Fruit fly (Drosophila melanogaster) whole organism, prepupa: ENCODE results near the gene bb8.

Experiments used
- Blimp-1 ChIP-seq: fragments of 200-800 bp; sonication (Bioruptor generic); optimal IDR thresholded peaks from 3 replicates; lab custom pipeline; 2017; ENCODE audit warnings: missing biosample characterization, missing genetic modification characterization, mild to moderate bottlenecking, moderate library complexity, missing genetic modification reagents
- CG10669 ChIP-seq: fragments of 200-800 bp; sonication (Bioruptor generic); optimal IDR thresholded peaks from 3 replicates; lab custom pipeline; 2018; ENCODE audit warnings: missing biosample characterization, mild to moderate bottlenecking, missing genetic modification characterization, moderate library complexity
- CG11762 ChIP-seq: fragments of 200-800 bp; sonication (Bioruptor generic); optimal IDR thresholded peaks from 3 replicates; lab custom pipeline; 2016; ENCODE audit warnings: missing biosample characterization, missing genetic modification characterization; ENCODE audit not compliant: insufficient read depth
- CG1621 ChIP-seq: fragments of 200-800 bp; sonication (Bioruptor generic); optimal IDR thresholded peaks from 3 replicates; lab custom pipeline; 2018; ENCODE audit warnings: missing biosample characterization, mild to moderate bottlenecking, missing genetic modification characterization
- CG16779 ChIP-seq: fragments of 200-800 bp; sonication (Bioruptor generic); optimal IDR thresholded peaks from 3 replicates; lab custom pipeline; 2017; ENCODE audit warnings: missing biosample characterization, mild to moderate bottlenecking, missing genetic modification characterization
- CG3032 ChIP-seq: fragments of 200-800 bp; optimal IDR thresholded peaks from 2 replicates; lab custom pipeline; 2019; ENCODE audit warnings: missing biosample characterization, mild to moderate bottlenecking, missing genetic modification characterization, moderate library complexity
- CG31627 ChIP-seq: fragments of 200-800 bp; sonication (Bioruptor generic); optimal IDR thresholded peaks from 3 replicates; lab custom pipeline; 2016; ENCODE audit warnings: missing biosample characterization, missing genetic modification characterization
- CG32006 ChIP-seq: fragments of 200-800 bp; sonication (Bioruptor generic); optimal IDR thresholded peaks from 3 replicates; lab custom pipeline; 2017; ENCODE audit warnings: missing biosample characterization, mild to moderate bottlenecking, missing genetic modification characterization
- CG3919 ChIP-seq: fragments of 200-800 bp; sonication (Bioruptor generic); optimal IDR thresholded peaks from 3 replicates; lab custom pipeline; 2016; ENCODE audit warnings: missing biosample characterization, missing genetic modification characterization
- CG4318 ChIP-seq: fragments of 200-800 bp; sonication (Bioruptor generic); optimal IDR thresholded peaks from 3 replicates; lab custom pipeline; 2017; ENCODE audit warnings: missing biosample characterization, mild to moderate bottlenecking, missing genetic modification characterization
- CG6163 ChIP-seq: fragments of 200-800 bp; sonication (Bioruptor generic); IDR thresholded peaks from 3 replicates; pipeline ENCODE4 v1.3.6; 2022; ENCODE audit warnings: missing biosample characterization, missing genetic modification characterization
- CG6276 ChIP-seq: fragments of 200-800 bp; sonication (Bioruptor generic); optimal IDR thresholded peaks from 2 replicates; lab custom pipeline; 2017; ENCODE audit warnings: missing biosample characterization, mild to moderate bottlenecking, missing genetic modification characterization
- CG6792 ChIP-seq: fragments of 200-800 bp; sonication (Bioruptor generic); optimal IDR thresholded peaks from 3 replicates; lab custom pipeline; 2016; ENCODE audit warnings: missing biosample characterization, missing genetic modification characterization
- CG6808 ChIP-seq: fragments of 200-800 bp; sonication (Bioruptor generic); optimal IDR thresholded peaks from 3 replicates; lab custom pipeline; 2017; ENCODE audit warnings: missing biosample characterization, missing genetic modification characterization, mild to moderate bottlenecking, moderate library complexity, missing genetic modification reagents
- CG6854 ChIP-seq: fragments of 200-800 bp; sonication (Bioruptor generic); optimal IDR thresholded peaks from 2 replicates; lab custom pipeline; 2017; ENCODE audit warnings: missing biosample characterization, mild to moderate bottlenecking, missing genetic modification characterization
- CG7368 ChIP-seq: fragments of 200-800 bp; sonication (Bioruptor generic); optimal IDR thresholded peaks from 3 replicates; lab custom pipeline; 2016; ENCODE audit warnings: missing biosample characterization, missing genetic modification characterization
- CG8632 ChIP-seq: fragments of 200-800 bp; sonication (Bioruptor generic); optimal IDR thresholded peaks from 3 replicates; lab custom pipeline; 2016; ENCODE audit warnings: missing biosample characterization, missing genetic modification characterization
- CG9139 ChIP-seq: fragments of 200-800 bp; sonication (Bioruptor generic); optimal IDR thresholded peaks from 3 replicates; lab custom pipeline; 2017; ENCODE audit warnings: missing biosample characterization, mild to moderate bottlenecking, missing genetic modification characterization
- Eip75B ChIP-seq: fragments of 200-800 bp; sonication (Bioruptor generic); optimal IDR thresholded peaks from 3 replicates; lab custom pipeline; 2016; ENCODE audit warnings: missing biosample characterization, missing genetic modification characterization
- Eip93F ChIP-seq: fragments of 200-800 bp; sonication (Bioruptor generic); optimal IDR thresholded peaks from 2 replicates; lab custom pipeline; 2016; ENCODE audit warnings: missing biosample characterization, mild to moderate bottlenecking, missing genetic modification characterization
- Ets96B ChIP-seq: fragments of 200-800 bp; optimal IDR thresholded peaks from 2 replicates; lab custom pipeline; 2019; ENCODE audit warnings: missing biosample characterization, mild to moderate bottlenecking, missing genetic modification characterization, moderate library complexity
- Hr38 ChIP-seq: sonication (Bioruptor generic); optimal IDR thresholded peaks from 2 replicates; lab custom pipeline; 2016; ENCODE audit warnings: missing biosample characterization, missing genetic modification characterization
- Hr39 ChIP-seq: fragments of 200-800 bp; sonication (Bioruptor generic); optimal IDR thresholded peaks from 2 replicates; lab custom pipeline; 2016; ENCODE audit warnings: missing biosample characterization, missing genetic modification characterization
- Hr4 ChIP-seq: fragments of 200-800 bp; sonication (Bioruptor generic); optimal IDR thresholded peaks from 3 replicates; lab custom pipeline; 2016; ENCODE audit warnings: missing biosample characterization, missing genetic modification characterization
- Lpt ChIP-seq: fragments of 200-800 bp; sonication (Bioruptor generic); optimal IDR thresholded peaks from 3 replicates; lab custom pipeline; 2016; ENCODE audit warnings: missing biosample characterization, missing genetic modification characterization
- Met ChIP-seq: fragments of 200-800 bp; sonication (Bioruptor generic); optimal IDR thresholded peaks from 3 replicates; lab custom pipeline; 2016; ENCODE audit warnings: missing biosample characterization, missing genetic modification characterization
- OdsH ChIP-seq: fragments of 200-800 bp; sonication (Bioruptor generic); optimal IDR thresholded peaks from 3 replicates; lab custom pipeline; 2016; ENCODE audit warnings: missing biosample characterization, missing genetic modification characterization
- Sox102F ChIP-seq: fragments of 200-800 bp; sonication (Bioruptor generic); optimal IDR thresholded peaks from 2 replicates; lab custom pipeline; 2016; ENCODE audit warnings: missing biosample characterization, mild to moderate bottlenecking, missing genetic modification characterization
- Sox15 ChIP-seq: fragments of 200-800 bp; sonication (Bioruptor generic); optimal IDR thresholded peaks from 3 replicates; lab custom pipeline; 2016; ENCODE audit warnings: missing biosample characterization, missing genetic modification characterization
- achi ChIP-seq: fragments of 200-800 bp; sonication (Bioruptor generic); optimal IDR thresholded peaks from 3 replicates; lab custom pipeline; 2016; ENCODE audit warnings: missing biosample characterization, missing genetic modification characterization
- acj6 ChIP-seq: fragments of 200-800 bp; sonication (Bioruptor generic); optimal IDR thresholded peaks from 3 replicates; lab custom pipeline; 2016; ENCODE audit warnings: missing biosample characterization, missing genetic modification characterization
- cyc ChIP-seq: fragments of 200-800 bp; sonication (Bioruptor generic); optimal IDR thresholded peaks from 3 replicates; lab custom pipeline; 2016; ENCODE audit warnings: missing biosample characterization, missing genetic modification characterization
- eg ChIP-seq: fragments of 200-800 bp; sonication (Bioruptor generic); IDR thresholded peaks from 3 replicates; pipeline ENCODE4 v1.3.6; 2022; ENCODE audit warnings: missing biosample characterization, missing genetic modification characterization
- esn ChIP-seq: fragments of 200-800 bp; sonication (Bioruptor generic); optimal IDR thresholded peaks from 2 replicates; lab custom pipeline; 2016; ENCODE audit warnings: missing biosample characterization, mild to moderate bottlenecking, missing genetic modification characterization, moderate library complexity
- fd59A ChIP-seq: fragments of 200-800 bp; sonication (Bioruptor generic); optimal IDR thresholded peaks from 2 replicates; lab custom pipeline; 2017; ENCODE audit warnings: missing biosample characterization, mild to moderate bottlenecking, missing genetic modification characterization, missing genetic modification reagents
- fkh ChIP-seq: fragments of 200-800 bp; sonication (Bioruptor generic); optimal IDR thresholded peaks from 3 replicates; lab custom pipeline; 2017; ENCODE audit warnings: missing biosample characterization, mild to moderate bottlenecking, missing genetic modification characterization, moderate library complexity
- lz ChIP-seq: fragments of 200-800 bp; sonication (Bioruptor generic); optimal IDR thresholded peaks from 3 replicates; lab custom pipeline; 2016; ENCODE audit warnings: missing biosample characterization, missing genetic modification characterization
- net ChIP-seq: fragments of 200-800 bp; sonication (Bioruptor generic); optimal IDR thresholded peaks from 3 replicates; lab custom pipeline; 2016; ENCODE audit warnings: missing biosample characterization, missing genetic modification characterization
- pdm3 ChIP-seq: fragments of 200-800 bp; sonication (Bioruptor generic); optimal IDR thresholded peaks from 3 replicates; lab custom pipeline; 2016; ENCODE audit warnings: missing biosample characterization, missing genetic modification characterization
- salr ChIP-seq, 2 experiments: fragments of 200-800 bp; sonication (Bioruptor generic); optimal IDR thresholded peaks; 3 replicates each; lab custom pipeline; 2016 to 2018; ENCODE audit warnings: missing biosample characterization in 2 of 2, missing genetic modification characterization in 2 of 2, mild to moderate bottlenecking in 1 of 2
- spab ChIP-seq: fragments of 200-800 bp; sonication (Bioruptor generic); optimal IDR thresholded peaks from 2 replicates; lab custom pipeline; 2017; ENCODE audit warnings: missing biosample characterization, mild to moderate bottlenecking, missing genetic modification characterization, missing genetic modification reagents
- ss ChIP-seq, 2 experiments: fragments of 200-800 bp; sonication (Bioruptor generic); optimal IDR thresholded peaks; 2 replicates in 1 of 2; 3 replicates in 1 of 2; lab custom pipeline; 2017 to 2018; ENCODE audit warnings: mild to moderate bottlenecking in 2 of 2, missing biosample characterization in 2 of 2, missing genetic modification characterization in 2 of 2, moderate library complexity in 1 of 2
- svp ChIP-seq: fragments of 200-800 bp; sonication (Bioruptor generic); peaks from one replicate; lab custom pipeline; 2016; ENCODE audit warnings: missing biosample characterization, missing genetic modification characterization
- vri ChIP-seq: fragments of 200-800 bp; sonication (Bioruptor generic); optimal IDR thresholded peaks from 3 replicates; lab custom pipeline; 2016; ENCODE audit warnings: missing biosample characterization, mild to moderate bottlenecking, missing genetic modification characterization

bb8 gene

dm6 chr3R:23333334-23334035 lies 43.5 kb upstream of the bb8 start (continued):
- TF ChIP-seq Lpt (GFP tag; lab: Kevin White, UChicago) (no peak), Blimp-1 (GFP tag; lab: Kevin White, UChicago) (no peak), CG11762 (no peak), Hr39 (GFP tag; lab: Kevin White, UChicago) (peak; percentile 80), CG6792 (GFP tag; lab: Kevin White, UChicago) (peak; percentile 34), vri (GFP tag; lab: Kevin White, UChicago) (peak; percentile 6), OdsH (peak; percentile 65), CG8632 (GFP tag; lab: Kevin White, UChicago) (peak; percentile 59), CG4318 (GFP tag; lab: Kevin White, UChicago) (peak; percentile 40), spab (no peak), ss (GFP tag; optimal IDR thresholded peaks at IDR 0.05; lab: Kevin White, UChicago) (no peak), lz (GFP tag; lab: Kevin White, UChicago) (peak; percentile 49), cyc (GFP tag; lab: Kevin White, UChicago) (peak; percentile 64), CG16779 (tag; lab: Kevin White, UChicago) (no peak), Met (GFP tag; lab: Kevin White, UChicago) (peak; percentile 70), CG7368 (no peak), Sox102F (peak; percentile 71), acj6 (GFP tag; lab: Kevin White, UChicago) (peak; percentile 62), CG6854 (no peak), CG10669 (GFP tag; lab: Kevin White, UChicago) (peak; percentile 14), CG3032 (tag; lab: Kevin White, UChicago) (peak; percentile 46), salr (GFP tag; optimal IDR thresholded peaks at IDR 0.05; lab: Kevin White, UChicago) (no peak), CG3919 (GFP tag; lab: Kevin White, UChicago) (peak; percentile 46), net (GFP tag; lab: Kevin White, UChicago) (no peak)

dm6 chr3R:23332535-23333333 lies 42.7 kb upstream of the bb8 start:
- TF ChIP-seq eg (no peak), net (GFP tag; lab: Kevin White, UChicago) (no peak), CG10669 (GFP tag; lab: Kevin White, UChicago) (peak; percentile 10), CG11762 (no peak), CG6276 (GFP tag; lab: Kevin White, UChicago) (no peak), salr (GFP tag; optimal IDR thresholded peaks at IDR 0.05; lab: Kevin White, UChicago) (no peak), CG8632 (GFP tag; lab: Kevin White, UChicago) (no peak), achi (GFP tag; lab: Kevin White, UChicago) (no peak), CG3032 (tag; lab: Kevin White, UChicago) (peak; percentile 22), Eip93F (GFP tag; lab: Kevin White, UChicago) (no peak), CG32006 (GFP tag; lab: Kevin White, UChicago) (no peak), CG4318 (GFP tag; lab: Kevin White, UChicago) (no peak), CG6163 (no peak; the same call in 2 of the 3 replicates), CG6808 (GFP tag; lab: Kevin White, UChicago) (no peak), pdm3 (GFP tag; lab: Kevin White, UChicago) (no peak), Blimp-1 (GFP tag; lab: Kevin White, UChicago) (no peak), Lpt (GFP tag; lab: Kevin White, UChicago) (no peak), CG6792 (GFP tag; lab: Kevin White, UChicago) (no peak), acj6 (GFP tag; lab: Kevin White, UChicago) (no peak), cyc (GFP tag; lab: Kevin White, UChicago) (no peak), fd59A (GFP tag; lab: Kevin White, UChicago) (no peak), Ets96B (tag; lab: Kevin White, UChicago) (peak; percentile 10), CG7368 (no peak), esn (GFP tag; lab: Kevin White, UChicago) (peak; percentile 17), lz (GFP tag; lab: Kevin White, UChicago) (no peak), svp (GFP tag; lab: Kevin White, UChicago) (no peak), Hr38 (GFP tag; lab: Kevin White, UChicago) (no peak), Hr4 (no peak), Sox15 (GFP tag; lab: Kevin White, UChicago) (no peak), CG31627 (GFP tag; lab: Kevin White, UChicago) (peak; percentile 2), OdsH (no peak), CG1621 (no peak), CG9139 (GFP tag; lab: Kevin White, UChicago) (no peak), Sox102F (no peak), Eip75B (GFP tag; lab: Kevin White, UChicago) (no peak), CG16779 (tag; lab: Kevin White, UChicago) (no peak), fkh (no peak)
